Worm (Caenorhabditis elegans): ENCODE measurements around the gene F53C11.9.

ce11 chrV:13790117-13790516, 12.3 kb downstream of the F53C11.9 start:
- no peak for TF ChIP-seq med-1 (GFP tag; optimal IDR thresholded peaks at IDR 0.05; ENCODE audit: insufficient read depth)
- no peak for TF ChIP-seq klf-2 (GFP tag; conservative IDR thresholded peaks at IDR 0.05)
- TF ChIP-seq ztf-29 (GFP tag; IDR thresholded peaks at IDR 0.05): no peak
- TF ChIP-seq ref-1 (GFP tag; conservative IDR thresholded peaks at IDR 0.05): no peak
- TF ChIP-seq cog-1 (tag; optimal IDR thresholded peaks at IDR 0.05): no peak
- no peak for TF ChIP-seq tab-1 (GFP tag; IDR thresholded peaks at IDR 0.05)

Measured in whole organism, midembryonic.